Worm (Caenorhabditis elegans): ENCODE results near the gene cdr-6.

cdr-6 gene

DNA sequence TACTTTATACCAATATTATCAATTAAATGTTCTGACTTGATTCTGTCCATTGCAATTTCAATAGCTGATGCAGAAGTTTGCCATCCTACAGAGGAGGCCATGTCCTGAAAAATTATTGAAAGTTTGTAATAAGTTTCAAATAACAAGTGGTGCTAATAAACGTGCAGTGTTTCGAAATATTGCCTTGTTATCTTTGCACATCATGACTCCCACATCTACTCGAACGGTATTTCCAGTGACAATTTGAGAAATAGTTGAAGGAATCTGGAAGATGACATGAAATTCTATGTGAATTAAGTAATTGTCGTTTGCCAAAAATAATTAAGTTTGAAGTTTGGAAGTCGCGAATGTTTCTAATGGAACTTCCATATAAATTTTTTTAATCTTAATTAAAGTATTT is 44.1 kb downstream of the cdr-6 start, which contains the start of gene gcy-13:
Gene gcy-13, minus strand, starts transcription at position 101 of the 400 bp plus-strand sequence.
- TF ChIP-seq ceh-82 (tag; optimal IDR thresholded peaks at IDR 0.05), result no peak
- no peak for TF ChIP-seq ama-1 (optimal IDR thresholded peaks at IDR 0.05)
- TF ChIP-seq jun-1 (tag; optimal IDR thresholded peaks at IDR 0.05), result no peak
- TF ChIP-seq tbx-2 (tag; optimal IDR thresholded peaks at IDR 0.05), result no peak
- TF ChIP-seq efl-1 (optimal IDR thresholded peaks at IDR 0.05), result no peak
- TF ChIP-seq efl-1 (GFP tag; optimal IDR thresholded peaks at IDR 0.05 in 1 of 2), result no peak
- TF ChIP-seq C04F5.9 (tag; optimal IDR thresholded peaks at IDR 0.05), result no peak
- TF ChIP-seq tlp-1 (tag; optimal IDR thresholded peaks at IDR 0.05), result no peak
- TF ChIP-seq unc-30 (tag; optimal IDR thresholded peaks at IDR 0.05), result no peak
- TF ChIP-seq mab-9 (GFP tag; IDR thresholded peaks at IDR 0.05), result no peak
- TF ChIP-seq aha-1 (tag; optimal IDR thresholded peaks at IDR 0.05), result no peak
- TF ChIP-seq fkh-10 (GFP tag; optimal IDR thresholded peaks at IDR 0.05), result no peak
- TF ChIP-seq egl-13 (tag; optimal IDR thresholded peaks at IDR 0.05), result no peak
- TF ChIP-seq sup-37 (GFP tag; optimal IDR thresholded peaks at IDR 0.05), result no peak
- TF ChIP-seq Y116A8C.19 (tag; optimal IDR thresholded peaks at IDR 0.05; ENCODE audit: borderline replicate concordance), result no peak
- no peak for TF ChIP-seq unc-62 (GFP tag; optimal IDR thresholded peaks at IDR 0.05)
- no peak for TF ChIP-seq ceh-88 (GFP tag; IDR thresholded peaks at IDR 0.05)

DNA sequence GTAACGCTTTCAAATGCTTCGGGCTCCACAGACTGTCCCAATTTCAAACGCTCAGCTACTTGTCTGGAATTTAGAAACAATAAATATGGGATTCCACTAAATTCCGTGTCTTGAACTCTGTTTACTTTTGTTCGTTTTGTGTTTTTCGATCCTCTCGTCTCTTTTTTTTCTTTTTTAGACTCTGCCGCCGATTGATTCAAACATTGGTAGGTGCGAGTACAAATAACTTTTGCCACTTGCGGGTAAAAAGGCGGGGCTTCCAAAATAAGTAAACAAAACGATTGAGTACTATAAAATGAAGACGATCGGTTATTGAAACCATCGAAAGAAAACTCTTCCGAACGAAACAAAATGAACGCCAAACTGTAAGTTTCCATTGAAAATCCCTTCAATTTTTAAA is 48.4 kb downstream of the cdr-6 start, which contains the start of gene fipr-2:
Gene fipr-2, plus strand, starts transcription at position 245 of the 400 bp plus-strand sequence.
- TF ChIP-seq pag-3 (tag; optimal IDR thresholded peaks at IDR 0.05; ENCODE audit: borderline replicate concordance, insufficient read depth), result no peak
- TF ChIP-seq fos-1 (tag; optimal IDR thresholded peaks at IDR 0.05), result no peak
- TF ChIP-seq lir-3 (tag; optimal IDR thresholded peaks at IDR 0.05; ENCODE audit: poor library complexity), result no peak
- TF ChIP-seq C34B4.2 (tag; optimal IDR thresholded peaks at IDR 0.05), result no peak
- TF ChIP-seq lin-15B (tag; optimal IDR thresholded peaks at IDR 0.05), result no peak
- TF ChIP-seq tbx-2 (tag; optimal IDR thresholded peaks at IDR 0.05), result no peak
- TF ChIP-seq nhr-85 (tag), result no peak
- no peak for TF ChIP-seq efl-1 (optimal IDR thresholded peaks at IDR 0.05)
- peak in 1 of 2 experiments; percentile 90 for TF ChIP-seq efl-1 (GFP tag; optimal IDR thresholded peaks at IDR 0.05 in 1 of 2)
